Fruit fly (Drosophila melanogaster): ENCODE measurements around the gene CG13970.

The CG13970 gene

dm6 chr2L:20148368-20148767, 44.4 kb upstream of the CG13970 start (continued):
- TF ChIP-seq CG32767 (GFP tag; IDR thresholded peaks at IDR 0.05) (no peak), CG4328 (GFP tag; optimal IDR thresholded peaks at IDR 0.05) (no peak), kah (GFP tag; optimal IDR thresholded peaks at IDR 0.05) (no peak), CG32532 (GFP tag; IDR thresholded peaks at IDR 0.05) (peak; percentile 39; the same call in 1 of the 2 replicates), E2f1 (GFP tag; IDR thresholded peaks at IDR 0.05) (0 out of 2 replicates have a peak, but pooled peaks have one; percentile 13), sob (GFP tag; IDR thresholded peaks at IDR 0.05) (peak; percentile 30; the same call in 1 of the 2 replicates), CG6689 (GFP tag; IDR thresholded peaks at IDR 0.05) (no peak), gce (GFP tag; IDR thresholded peaks at IDR 0.05) (no peak), inv (GFP tag; IDR thresholded peaks at IDR 0.05; ENCODE audit: partially characterized antibody) (no peak), vvl (GFP tag; IDR thresholded peaks at IDR 0.05) (peak; percentile 65), crol (GFP tag; IDR thresholded peaks at IDR 0.05) (no peak), CG9876 (GFP tag; optimal IDR thresholded peaks at IDR 0.05) (peak; percentile 20), unc-4 (GFP tag; IDR thresholded peaks at IDR 0.05; ENCODE audit: partially characterized antibody) (no peak), CG9215 (GFP tag; IDR thresholded peaks at IDR 0.05) (no peak), CG7271 (tag; optimal IDR thresholded peaks at IDR 0.05) (no peak), CG33557 (GFP tag; optimal IDR thresholded peaks at IDR 0.05) (no peak), CG16863 (GFP tag; optimal IDR thresholded peaks at IDR 0.05) (no peak), CG11723 (GFP tag; optimal IDR thresholded peaks at IDR 0.05) (no peak), Sry-δ (GFP tag; optimal IDR thresholded peaks at IDR 0.05) (no peak), NC2α (GFP tag; optimal IDR thresholded peaks at IDR 0.05) (peak; percentile 65), Vsx1 (GFP tag; optimal IDR thresholded peaks at IDR 0.05) (no peak), zfh1 (GFP tag; IDR thresholded peaks at IDR 0.05) (no peak), dmrt99B (tag; optimal IDR thresholded peaks at IDR 0.05) (no peak), CG8944 (GFP tag; optimal IDR thresholded peaks at IDR 0.05) (no peak), Dek (tag; optimal IDR thresholded peaks at IDR 0.05) (no peak), Gsc (GFP tag; IDR thresholded peaks at IDR 0.05) (no peak), Oaz (GFP tag; IDR thresholded peaks at IDR 0.05) (no peak), Mrtf (GFP tag; IDR thresholded peaks at IDR 0.05) (no peak), gt (GFP tag; IDR thresholded peaks at IDR 0.05) (no peak), Usf (GFP tag; optimal IDR thresholded peaks at IDR 0.05) (no peak), Doc2 (GFP tag; IDR thresholded peaks at IDR 0.05) (no peak), tx (GFP tag; optimal IDR thresholded peaks at IDR 0.05) (no peak), gem (tag; optimal IDR thresholded peaks at IDR 0.05) (no peak), CG2129 (GFP tag; IDR thresholded peaks at IDR 0.05; ENCODE audit: partially characterized antibody) (no peak)

dm6 chr2L:20146218-20146617, 42.3 kb upstream of the CG13970 start:
- TF ChIP-seq D19B (GFP tag; optimal IDR thresholded peaks at IDR 0.05) (peak; percentile 3), Deaf1 (tag; optimal IDR thresholded peaks at IDR 0.05) (no peak), CG3281 (GFP tag; optimal IDR thresholded peaks at IDR 0.05) (no peak), slp2 (GFP tag; optimal IDR thresholded peaks at IDR 0.05) (no peak), Mrtf (GFP tag; IDR thresholded peaks at IDR 0.05) (0 out of 3 replicates have a peak, but pooled peaks have one; percentile 19), CG7745 (tag; optimal IDR thresholded peaks at IDR 0.05) (no peak), Side (GFP tag; optimal IDR thresholded peaks at IDR 0.05) (no peak), CG18476 (GFP tag; optimal IDR thresholded peaks at IDR 0.05) (no peak), row (GFP tag; IDR thresholded peaks at IDR 0.05) (peak; percentile 13; the same call in 1 of the 3 replicates), eve (GFP tag; optimal IDR thresholded peaks at IDR 0.05) (no peak), CG9932 (GFP tag; IDR thresholded peaks at IDR 0.05) (peak; percentile 43; the same call in 1 of the 2 replicates), ATbp (GFP tag; optimal IDR thresholded peaks at IDR 0.05) (no peak), Fer2 (tag; optimal IDR thresholded peaks at IDR 0.05) (no peak), lab (GFP tag; optimal IDR thresholded peaks at IDR 0.05) (peak; percentile 20), CG9817 (tag; optimal IDR thresholded peaks at IDR 0.05) (no peak), CG18599 (GFP tag; optimal IDR thresholded peaks at IDR 0.05) (peak; percentile 24), pho (GFP tag; optimal IDR thresholded peaks at IDR 0.05) (peak; percentile 12), CG6689 (GFP tag; IDR thresholded peaks at IDR 0.05) (0 out of 2 replicates have a peak, but pooled peaks have one; percentile 4), ato (GFP tag; IDR thresholded peaks at IDR 0.05; ENCODE audit: partially characterized antibody) (no peak), Taf1 (GFP tag; IDR thresholded peaks at IDR 0.05) (no peak), CG3163 (GFP tag; optimal IDR thresholded peaks at IDR 0.05) (no peak)

Data from whole organism, embryonic.